Fruit fly (Drosophila melanogaster): Measurements from ENCODE around the gene Nepl14.

- TF ChIP-seq insv (optimal IDR thresholded peaks at IDR 0.05) (no peak), psq (optimal IDR thresholded peaks at IDR 0.05) (no peak), h (optimal IDR thresholded peaks at IDR 0.05) (no peak)
These were observed 43.6 kb upstream of the Nepl14 start for dm6 chr3R:22807132-22807531.
